Fruit fly (Drosophila melanogaster): ENCODE measurements around the gene CG6026.
A peak's percentile ranks its signal among the peaks of the same experiment; 100 is the strongest.

CG6026 gene

dm6 chr3R:18997388-18998287 is 35.7 kb upstream of the CG6026 start:
- TF ChIP-seq fd64A (GFP tag; optimal IDR thresholded peaks at IDR 0.05) (peak; percentile 90), Dip3 (GFP tag; optimal IDR thresholded peaks at IDR 0.05) (no peak), Nf-YA (GFP tag; IDR thresholded peaks at IDR 0.05) (no peak), HmgZ (tag; optimal IDR thresholded peaks at IDR 0.05) (peak; percentile 72), H15 (GFP tag; IDR thresholded peaks at IDR 0.05) (no peak), ttk (GFP tag; IDR thresholded peaks at IDR 0.05) (no peak), B-H2 (GFP tag; optimal IDR thresholded peaks at IDR 0.05) (no peak), Opbp (GFP tag; IDR thresholded peaks at IDR 0.05; ENCODE audit: partially characterized antibody) (no peak), CG4730 (GFP tag; IDR thresholded peaks at IDR 0.05) (no peak), CG9727 (GFP tag; optimal IDR thresholded peaks at IDR 0.05) (peak; percentile 58), CG17568 (GFP tag; optimal IDR thresholded peaks at IDR 0.05) (peak; percentile 95), CG1529 (GFP tag; optimal IDR thresholded peaks at IDR 0.05) (peak; percentile 96), gfzf (GFP tag; optimal IDR thresholded peaks at IDR 0.05) (no peak), Spps (tag; optimal IDR thresholded peaks at IDR 0.05) (peak; percentile 57), tna (GFP tag; IDR thresholded peaks at IDR 0.05; ENCODE audit: partially characterized antibody) (no peak), CG4360 (GFP tag; IDR thresholded peaks at IDR 0.05) (peak; percentile 44; the same call in 1 of the 2 replicates), lilli (GFP tag; optimal IDR thresholded peaks at IDR 0.05) (peak; percentile 1), Ssrp (tag; optimal IDR thresholded peaks at IDR 0.05) (peak; percentile 8), Fer2 (tag; optimal IDR thresholded peaks at IDR 0.05) (no peak), CG14965 (GFP tag; optimal IDR thresholded peaks at IDR 0.05; ENCODE audit: borderline replicate concordance) (no peak), gcm (GFP tag; optimal IDR thresholded peaks at IDR 0.05) (peak; percentile 92), run (tag; optimal IDR thresholded peaks at IDR 0.05) (peak; percentile 64), unpg (GFP tag; optimal IDR thresholded peaks at IDR 0.05) (peak; percentile 78), Dad (GFP tag; optimal IDR thresholded peaks at IDR 0.05) (no peak), CG11085 (GFP tag; IDR thresholded peaks at IDR 0.05) (no peak), Sox102F (GFP tag; optimal IDR thresholded peaks at IDR 0.05) (peak; percentile 78), CG10959 (GFP tag; IDR thresholded peaks at IDR 0.05) (no peak), grau (tag; optimal IDR thresholded peaks at IDR 0.05) (peak; percentile 39), HHEX (GFP tag; optimal IDR thresholded peaks at IDR 0.05) (no peak), YL-1 (GFP tag; optimal IDR thresholded peaks at IDR 0.05) (peak; percentile 92), CG6254 (GFP tag; optimal IDR thresholded peaks at IDR 0.05) (peak; percentile 78), sug (tag; optimal IDR thresholded peaks at IDR 0.05) (peak; percentile 41), phol (tag; optimal IDR thresholded peaks at IDR 0.05) (no peak), Hsf (GFP tag; optimal IDR thresholded peaks at IDR 0.05) (peak; percentile 53), CG3281 (GFP tag; optimal IDR thresholded peaks at IDR 0.05) (no peak), CG6683 (GFP tag; optimal IDR thresholded peaks at IDR 0.05) (peak; percentile 17), ab (GFP tag; optimal IDR thresholded peaks at IDR 0.05) (no peak), unc-4 (GFP tag; IDR thresholded peaks at IDR 0.05; ENCODE audit: partially characterized antibody) (no peak), tup (GFP tag; optimal IDR thresholded peaks at IDR 0.05) (peak; percentile 74), ci (GFP tag; IDR thresholded peaks at IDR 0.05) (peak; percentile 96), wdn (GFP tag; IDR thresholded peaks at IDR 0.05) (no peak), tgo (GFP tag; IDR thresholded peaks at IDR 0.05) (no peak), gsb-n (tag; optimal IDR thresholded peaks at IDR 0.05) (peak; percentile 86), CTCF (GFP tag; optimal IDR thresholded peaks at IDR 0.05) (peak; percentile 45), vfl (GFP tag; optimal IDR thresholded peaks at IDR 0.05) (no peak), Scr (GFP tag; IDR thresholded peaks at IDR 0.05; ENCODE audit: partially characterized antibody) (no peak), Adf1 (GFP tag; IDR thresholded peaks at IDR 0.05) (no peak), crol (GFP tag; IDR thresholded peaks at IDR 0.05) (no peak), exex (tag; optimal IDR thresholded peaks at IDR 0.05) (peak; percentile 5)
